Fruit fly (Drosophila melanogaster): ENCODE results near the gene EndoA.

Gene EndoA

DNA sequence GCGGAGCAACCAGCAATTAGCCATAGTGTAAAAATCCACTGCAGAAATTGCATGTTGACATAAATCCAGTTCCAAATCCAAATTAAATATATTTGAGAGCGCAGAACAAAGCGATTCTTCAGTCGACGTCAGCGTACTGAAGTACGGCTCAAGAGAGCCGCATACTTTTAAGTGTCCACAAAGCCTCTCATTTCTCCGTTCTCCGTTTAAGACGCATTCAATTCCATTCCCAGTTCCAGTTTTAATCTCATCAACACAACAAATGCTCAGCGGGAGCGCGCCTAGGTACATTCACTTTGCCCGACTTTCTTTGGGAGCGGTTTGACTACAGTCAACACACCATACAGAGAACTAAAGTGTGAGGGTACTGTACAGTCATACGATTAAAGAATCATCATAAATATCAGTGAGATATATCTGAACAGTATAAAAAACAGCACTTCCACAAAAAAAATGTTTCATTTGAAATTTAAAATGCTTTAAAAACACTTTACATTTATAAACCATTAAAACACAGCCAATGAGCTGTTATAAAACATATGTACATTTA is 6.4 kb downstream of the EndoA start, which contains the start of gene Sgsh (continued):
- TF ChIP-seq chif (GFP tag; optimal IDR thresholded peaks at IDR 0.05), result no peak
- no peak for TF ChIP-seq ewg (GFP tag; optimal IDR thresholded peaks at IDR 0.05)
- no peak for TF ChIP-seq wdn (GFP tag; IDR thresholded peaks at IDR 0.05)
- TF ChIP-seq zen (tag; optimal IDR thresholded peaks at IDR 0.05), result peak; percentile 21
- TF ChIP-seq Nf-YB (GFP tag; optimal IDR thresholded peaks at IDR 0.05), result no peak
- TF ChIP-seq CG15601 (tag; optimal IDR thresholded peaks at IDR 0.05), result no peak
- TF ChIP-seq CG14965 (GFP tag; optimal IDR thresholded peaks at IDR 0.05; ENCODE audit: borderline replicate concordance), result no peak
- peak; percentile 1 for TF ChIP-seq gem (tag; optimal IDR thresholded peaks at IDR 0.05)
- no peak for TF ChIP-seq CG15073 (GFP tag; optimal IDR thresholded peaks at IDR 0.05)
- no peak for TF ChIP-seq crol (GFP tag; IDR thresholded peaks at IDR 0.05)
- no peak for TF ChIP-seq lov (optimal IDR thresholded peaks at IDR 0.05)
- no peak for TF ChIP-seq lov (GFP tag; IDR thresholded peaks at IDR 0.05)
- no peak for TF ChIP-seq CG4820 (GFP tag; optimal IDR thresholded peaks at IDR 0.05)
- TF ChIP-seq tna (GFP tag; IDR thresholded peaks at IDR 0.05; ENCODE audit: partially characterized antibody), result no peak
- TF ChIP-seq CG7987 (GFP tag; optimal IDR thresholded peaks at IDR 0.05), result no peak
- TF ChIP-seq Xrp1 (GFP tag; IDR thresholded peaks at IDR 0.05), result peak; percentile 49; the same call in 1 of the 2 replicates
- TF ChIP-seq CG30431 (GFP tag; optimal IDR thresholded peaks at IDR 0.05), result no peak
- no peak for TF ChIP-seq CG10565 (GFP tag; optimal IDR thresholded peaks at IDR 0.05)
- TF ChIP-seq bigmax (GFP tag; optimal IDR thresholded peaks at IDR 0.05), result no peak
- no peak for TF ChIP-seq dm (GFP tag; optimal IDR thresholded peaks at IDR 0.05)
- TF ChIP-seq seq (GFP tag; IDR thresholded peaks at IDR 0.05), result no peak
- peak; percentile 54 for TF ChIP-seq oc (tag; optimal IDR thresholded peaks at IDR 0.05)
- no peak for TF ChIP-seq CG12744 (GFP tag; optimal IDR thresholded peaks at IDR 0.05)
- TF ChIP-seq CG4424 (GFP tag; optimal IDR thresholded peaks at IDR 0.05), result no peak
- TF ChIP-seq CG5245 (GFP tag; optimal IDR thresholded peaks at IDR 0.05), result no peak
- TF ChIP-seq cato (GFP tag; optimal IDR thresholded peaks at IDR 0.05; ENCODE audit: borderline replicate concordance), result no peak
- no peak for TF ChIP-seq CG1529 (GFP tag; optimal IDR thresholded peaks at IDR 0.05)
- TF ChIP-seq sim (GFP tag; IDR thresholded peaks at IDR 0.05), result no peak
- no peak for TF ChIP-seq run (tag; optimal IDR thresholded peaks at IDR 0.05)
- no peak for TF ChIP-seq CG9727 (GFP tag; optimal IDR thresholded peaks at IDR 0.05)
- TF ChIP-seq ems (GFP tag; optimal IDR thresholded peaks at IDR 0.05), result no peak
- TF ChIP-seq zfh1 (GFP tag; IDR thresholded peaks at IDR 0.05), result no peak
- no peak for TF ChIP-seq disco-r (GFP tag; optimal IDR thresholded peaks at IDR 0.05)
- no peak for TF ChIP-seq CG14667 (GFP tag; IDR thresholded peaks at IDR 0.05)
- TF ChIP-seq CG16813 (GFP tag; IDR thresholded peaks at IDR 0.05; ENCODE audit: partially characterized antibody), result no peak
- TF ChIP-seq ssp (GFP tag; IDR thresholded peaks at IDR 0.05), result no peak

DNA sequence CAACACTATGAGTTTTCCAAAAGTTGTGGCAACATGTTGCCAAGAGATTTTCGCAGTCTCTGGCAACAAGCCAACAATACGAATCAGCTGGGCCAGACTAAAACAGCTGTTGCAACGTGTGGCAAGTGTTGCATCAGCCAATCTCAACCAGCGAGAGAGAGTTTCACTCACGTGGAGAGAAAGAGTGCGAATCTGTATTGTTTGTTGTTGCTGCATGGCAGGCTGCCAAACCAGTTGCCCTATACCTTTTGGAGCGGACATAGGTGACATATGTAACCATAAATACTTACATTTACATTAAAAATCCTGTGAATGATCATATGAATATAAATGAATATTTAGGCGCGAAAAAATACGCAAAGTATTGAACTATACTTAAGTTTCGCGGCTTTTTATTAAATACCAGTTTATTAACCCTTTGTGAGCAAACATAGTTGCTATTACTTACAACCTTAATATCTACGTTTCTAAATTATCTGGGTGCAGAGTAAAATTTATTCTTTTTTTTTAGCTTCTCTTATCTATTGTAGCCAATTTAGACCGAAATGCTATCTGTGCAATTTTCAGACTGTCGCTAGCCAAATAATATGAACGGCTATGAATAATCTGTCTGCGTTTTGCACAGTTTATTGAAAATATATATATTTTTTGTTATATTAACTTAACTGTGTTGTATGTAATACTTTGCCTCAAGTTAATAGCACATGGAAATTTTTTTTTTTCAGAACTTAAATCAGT is 7.6 kb downstream of the EndoA start:
- TF ChIP-seq CG1792 (GFP tag; optimal IDR thresholded peaks at IDR 0.05) (no peak), BtbVII (GFP tag; optimal IDR thresholded peaks at IDR 0.05) (no peak), NFAT (GFP tag; IDR thresholded peaks at IDR 0.05) (no peak), Dfd (GFP tag; optimal IDR thresholded peaks at IDR 0.05) (no peak), az2 (GFP tag; optimal IDR thresholded peaks at IDR 0.05) (peak; percentile 9), chif (GFP tag; optimal IDR thresholded peaks at IDR 0.05) (no peak), hkb (optimal IDR thresholded peaks at IDR 0.05) (no peak), hkb (GFP tag; IDR thresholded peaks at IDR 0.05) (no peak), CG1024 (GFP tag; IDR thresholded peaks at IDR 0.05) (no peak), mld (GFP tag; IDR thresholded peaks at IDR 0.05; ENCODE audit: partially characterized antibody) (no peak), CG6272 (GFP tag; IDR thresholded peaks at IDR 0.05) (no peak), sim (GFP tag; IDR thresholded peaks at IDR 0.05) (no peak), CG9817 (tag; optimal IDR thresholded peaks at IDR 0.05) (no peak), CG34422 (GFP tag; IDR thresholded peaks at IDR 0.05) (0 out of 3 replicates have a peak, but pooled peaks have one; percentile 27), scrt (GFP tag; optimal IDR thresholded peaks at IDR 0.05) (no peak), CG8478 (optimal IDR thresholded peaks at IDR 0.05) (no peak), Spps (tag; optimal IDR thresholded peaks at IDR 0.05) (no peak), ac (GFP tag; optimal IDR thresholded peaks at IDR 0.05) (no peak), CG3847 (GFP tag; IDR thresholded peaks at IDR 0.05) (no peak)

All from whole organism, embryonic.